Fruit fly (Drosophila melanogaster) whole organism: ENCODE data around the gene ana1.

ENCODE experiments used
- pan ChIP-seq: fragments of >200 bp; optimal IDR thresholded peaks from 2 replicates; lab custom pipeline; 2017
- usp ChIP-seq: fragments of >200 bp; optimal IDR thresholded peaks from 2 replicates; lab custom pipeline; 2017; ENCODE audit warnings: missing biosample characterization, missing genetic modification characterization, mixed read lengths

DNA sequence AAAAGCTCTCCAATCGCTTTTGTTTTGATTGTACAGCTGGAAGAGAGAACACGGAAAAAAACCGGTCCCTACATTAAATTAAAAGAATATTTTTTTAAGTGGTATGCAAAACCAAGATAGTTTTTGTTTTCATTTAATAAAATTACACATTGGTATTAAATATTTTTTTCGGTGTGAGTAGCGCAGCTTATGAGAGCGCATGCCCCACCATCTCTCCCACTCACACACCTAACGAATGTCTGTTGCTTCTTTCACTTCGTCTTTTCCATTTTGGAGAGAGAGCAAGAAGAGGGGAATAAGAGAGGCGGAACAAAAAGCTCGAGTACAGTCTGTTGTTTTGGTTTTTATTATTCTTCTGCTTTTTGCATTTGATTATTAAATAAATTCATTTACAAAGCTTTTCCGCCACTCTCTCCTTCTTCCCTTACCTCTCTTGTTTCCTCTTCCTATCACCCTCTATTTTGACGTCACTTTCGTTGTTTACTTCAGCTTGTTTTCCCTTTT lies 42.2 kb downstream of the ana1 start:
- TF ChIP-seq usp (GFP tag; lab: Kevin White, UChicago) (no peak), pan (lab: Kevin White, UChicago) (no peak)
